Worm (Caenorhabditis elegans) whole organism, early embryonic: ENCODE data around the gene otpl-4.
A peak's percentile ranks its signal among the peaks of the same experiment; 100 is the strongest.

Experiments
- B0310.2 ChIP-seq: sonication (generic microtip); optimal IDR thresholded peaks from 2 replicates; lab custom pipeline; 2016; ENCODE audit warnings: mild to moderate bottlenecking, missing genetic modification characterization, missing compliant biosample characterization
- F13C5.2 ChIP-seq: sonication (generic microtip); optimal IDR thresholded peaks from 2 replicates; lab custom pipeline; 2017; ENCODE audit warnings: mild to moderate bottlenecking, missing genetic modification characterization, inconsistent platforms, missing compliant biosample characterization
- aly-1 ChIP-seq: sonication (generic microtip); optimal IDR thresholded peaks from 2 replicates; lab custom pipeline; 2016; ENCODE audit warnings: missing genetic modification characterization, missing compliant biosample characterization
- ama-1 ChIP-seq: fragments of 150-350 bp; optimal IDR thresholded peaks from 2 replicates; lab custom pipeline; 2014
- ceh-13 ChIP-seq: fragments of 200-800 bp; sonication (Bioruptor generic); optimal IDR thresholded peaks from 2 replicates; lab custom pipeline; 2018; ENCODE audit warnings: mild to moderate bottlenecking, missing genetic modification characterization, missing compliant biosample characterization
- ceh-36 ChIP-seq: sonication (generic microtip); optimal IDR thresholded peaks from 2 replicates; lab custom pipeline; 2016; ENCODE audit warnings: missing genetic modification characterization, inconsistent platforms, missing compliant biosample characterization
- ets-7 ChIP-seq: sonication (generic microtip); optimal IDR thresholded peaks from 2 replicates; lab custom pipeline; 2016; ENCODE audit warnings: missing genotype, missing genetic modification characterization, missing compliant biosample characterization
- flt-1 ChIP-seq: fragments of 200-800 bp; sonication (Bioruptor generic); IDR thresholded peaks from 2 replicates; pipeline ENCODE4 v1.3.6; 2022; ENCODE audit warnings: missing genetic modification characterization, missing compliant biosample characterization
- hmbx-1 ChIP-seq: sonication (generic microtip); optimal IDR thresholded peaks from 2 replicates; lab custom pipeline; 2016; ENCODE audit warnings: mild to moderate bottlenecking, missing genetic modification characterization, missing compliant biosample characterization
- hmg-4 ChIP-seq: fragments of 200-800 bp; sonication (Bioruptor generic); optimal IDR thresholded peaks from 2 replicates; lab custom pipeline; 2018; ENCODE audit warnings: mild to moderate bottlenecking, missing genetic modification characterization, missing compliant biosample characterization
- hnd-1 ChIP-seq: sonication (generic microtip); optimal IDR thresholded peaks from 2 replicates; lab custom pipeline; 2016; ENCODE audit warnings: missing genetic modification characterization, missing compliant biosample characterization
- pes-1 ChIP-seq: fragments of 200-800 bp; sonication (Bioruptor generic); IDR thresholded peaks from 2 replicates; pipeline ENCODE4 v1.3.6; 2022; ENCODE audit warnings: missing genetic modification reagents, missing genetic modification characterization, missing compliant biosample characterization
- scrt-1 ChIP-seq: fragments of 200-800 bp; sonication (Bioruptor generic); IDR thresholded peaks from 2 replicates; pipeline ENCODE4 v1.3.6; 2022; ENCODE audit warnings: missing genetic modification characterization, missing compliant biosample characterization
- sea-1 ChIP-seq: fragments of 200-800 bp; sonication (Bioruptor generic); conservative IDR thresholded peaks from 2 replicates; pipeline ENCODE4 v1.3.6; 2022; ENCODE audit warnings: missing genetic modification characterization, missing compliant biosample characterization
- tbx-11 ChIP-seq: fragments of 200-800 bp; sonication (Bioruptor generic); IDR thresholded peaks from 2 replicates; pipeline ENCODE4 v1.3.6; 2022; ENCODE audit warnings: missing genetic modification characterization, missing compliant biosample characterization
- tbx-37 ChIP-seq: fragments of 200-800 bp; sonication (Bioruptor generic); conservative IDR thresholded peaks from 2 replicates; pipeline ENCODE4 v1.3.6; 2022; ENCODE audit warnings: missing genetic modification reagents, missing genetic modification characterization, missing compliant biosample characterization
- tra-4 ChIP-seq: sonication (generic microtip); optimal IDR thresholded peaks from 2 replicates; lab custom pipeline; 2017; ENCODE audit warnings: missing genetic modification characterization, missing compliant biosample characterization

The otpl-4 gene

DNA sequence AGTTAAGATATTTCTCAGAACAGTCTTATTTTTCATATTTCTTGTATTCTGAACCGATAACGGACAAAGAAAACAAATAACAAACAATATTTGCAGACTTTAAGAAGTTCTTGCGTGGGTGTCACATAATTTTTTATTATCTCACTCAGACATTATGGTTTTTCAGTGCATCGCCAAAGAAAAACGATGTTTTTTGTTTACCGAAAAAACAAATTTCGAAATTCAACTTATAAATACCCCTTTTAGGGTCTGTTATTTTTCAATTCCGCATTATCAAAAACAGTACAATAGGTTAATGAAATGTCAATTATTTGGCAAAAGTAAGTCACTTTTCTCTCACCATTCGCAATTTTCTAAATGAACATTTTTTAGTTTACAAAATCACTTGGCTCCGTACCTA lies at the start of gene otpl-4:
TSS of gene otpl-4 (plus strand) at position 301 of the 400 bp plus-strand sequence.
- TF ChIP-seq hnd-1 (tag; lab: Kevin White, UChicago): no peak
- TF ChIP-seq F13C5.2: no peak
- TF ChIP-seq B0310.2: no peak
- no peak for TF ChIP-seq tbx-37
- no peak for TF ChIP-seq ets-7 (tag; lab: Kevin White, UChicago)
- TF ChIP-seq ama-1 (lab: Kevin White, UChicago): no peak
- no peak for TF ChIP-seq scrt-1 (GFP tag; lab: Robert Waterston, UW)

DNA sequence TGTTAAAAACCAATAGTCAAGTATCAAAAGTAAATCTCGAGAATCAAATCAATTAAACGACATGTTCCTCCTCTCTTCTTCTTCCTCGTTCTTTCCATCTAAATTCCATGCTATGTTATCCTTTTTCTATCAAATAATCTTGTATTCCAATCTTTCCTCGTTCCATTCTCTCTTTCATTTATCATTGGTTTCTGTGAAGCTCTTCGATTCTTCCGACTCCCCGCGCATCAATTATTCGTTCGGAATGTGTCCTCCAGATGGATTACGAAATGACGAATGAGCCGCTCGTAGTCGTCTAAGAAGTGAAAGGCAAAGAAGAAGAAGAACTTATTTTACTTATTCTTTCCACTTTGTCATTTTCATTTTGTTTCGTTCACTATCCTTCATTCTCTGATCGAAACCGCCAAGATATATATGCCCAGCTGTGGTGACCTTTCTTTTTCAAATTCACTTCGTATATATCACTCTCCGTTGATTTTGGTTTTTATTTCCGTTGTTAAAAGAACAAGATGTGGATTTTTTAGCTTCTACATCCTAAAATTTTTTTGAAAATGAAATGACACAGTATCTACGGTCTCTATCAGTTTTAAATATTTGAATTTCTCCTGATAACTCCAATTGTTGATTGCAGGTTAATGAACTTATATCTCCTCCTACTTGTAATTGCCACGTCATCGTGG lies 42.7 kb upstream of the otpl-4 start, which contains the start of gene pxn-1:
TSS of gene pxn-1 (plus strand) at position 630 of the 680 bp plus-strand sequence.
- TF ChIP-seq aly-1 (tag; lab: Kevin White, UChicago) (no peak), tra-4 (tag; lab: Kevin White, UChicago) (no peak), ets-7 (tag; lab: Kevin White, UChicago) (no peak), hmbx-1 (no peak), tbx-37 (no peak), sea-1 (GFP tag; lab: Robert Waterston, UW) (no peak), ceh-36 (tag; lab: Kevin White, UChicago) (no peak), scrt-1 (GFP tag; lab: Robert Waterston, UW) (no peak), hmg-4 (GFP tag; lab: Kevin White, UChicago) (no peak), pes-1 (GFP tag; lab: Robert Waterston, UW) (no peak), B0310.2 (no peak), ceh-13 (GFP tag; lab: Kevin White, UChicago) (no peak), tbx-11 (no peak), F13C5.2 (no peak), flt-1 (no peak), hnd-1 (tag; lab: Kevin White, UChicago) (no peak), ama-1 (lab: Kevin White, UChicago) (no peak)

DNA sequence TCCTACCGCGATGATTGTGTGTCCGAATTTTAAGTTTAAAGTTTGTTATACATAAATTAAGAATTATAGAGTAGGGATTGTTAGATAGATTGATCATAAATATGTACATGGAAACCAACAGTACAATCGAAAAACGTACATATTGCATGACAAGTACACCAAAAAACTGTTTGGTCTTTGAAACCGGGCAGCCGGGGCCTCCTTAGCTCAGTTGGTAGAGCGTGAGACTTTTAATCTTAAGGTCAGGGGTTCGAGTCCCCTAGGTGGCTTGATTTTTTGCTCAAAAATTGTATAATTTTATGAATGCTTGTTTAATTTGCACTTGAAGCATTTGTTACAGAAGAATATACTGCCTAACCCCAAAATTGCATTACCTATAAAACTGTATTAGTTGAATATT lies 42.0 kb upstream of the otpl-4 start:
- TF ChIP-seq flt-1: no peak
- no peak for TF ChIP-seq ama-1 (lab: Kevin White, UChicago)
- TF ChIP-seq ets-7 (tag; lab: Kevin White, UChicago): no peak
- TF ChIP-seq ceh-36 (tag; lab: Kevin White, UChicago): no peak
- no peak for TF ChIP-seq hnd-1 (tag; lab: Kevin White, UChicago)
- no peak for TF ChIP-seq B0310.2
- no peak for TF ChIP-seq pes-1 (GFP tag; lab: Robert Waterston, UW)
- no peak for TF ChIP-seq hmg-4 (GFP tag; lab: Kevin White, UChicago)
- no peak for TF ChIP-seq tra-4 (tag; lab: Kevin White, UChicago)
- TF ChIP-seq hmbx-1: no peak
- no peak for TF ChIP-seq tbx-11
- TF ChIP-seq ceh-13 (GFP tag; lab: Kevin White, UChicago): no peak
- TF ChIP-seq aly-1 (tag; lab: Kevin White, UChicago): no peak
- TF ChIP-seq F13C5.2: no peak
- TF ChIP-seq tbx-37: no peak
- no peak for TF ChIP-seq scrt-1 (GFP tag; lab: Robert Waterston, UW)
- no peak for TF ChIP-seq sea-1 (GFP tag; lab: Robert Waterston, UW)

DNA sequence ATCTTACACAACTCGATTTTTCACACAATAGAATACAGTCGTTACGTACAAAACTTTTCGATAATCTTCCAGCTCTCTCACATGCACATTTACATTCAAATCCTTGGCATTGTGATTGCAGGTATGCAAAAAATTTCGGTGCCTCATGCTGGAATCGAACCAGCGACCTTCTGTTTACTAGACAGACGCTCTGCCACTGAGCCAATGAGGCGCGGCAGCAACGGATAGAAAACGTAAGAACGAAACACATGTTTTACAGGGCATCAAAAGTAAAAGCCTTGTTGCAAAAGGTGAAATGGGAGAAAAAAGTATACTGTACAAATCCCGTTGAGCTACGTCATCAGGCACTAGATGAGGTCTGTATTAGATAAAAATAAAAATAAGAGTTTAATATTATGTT lies 41.2 kb upstream of the otpl-4 start:
- TF ChIP-seq hmbx-1: no peak
- peak; percentile 57; the same call in 1 of the 2 replicates for TF ChIP-seq pes-1 (GFP tag; lab: Robert Waterston, UW)
- TF ChIP-seq tbx-11: no peak

DNA sequence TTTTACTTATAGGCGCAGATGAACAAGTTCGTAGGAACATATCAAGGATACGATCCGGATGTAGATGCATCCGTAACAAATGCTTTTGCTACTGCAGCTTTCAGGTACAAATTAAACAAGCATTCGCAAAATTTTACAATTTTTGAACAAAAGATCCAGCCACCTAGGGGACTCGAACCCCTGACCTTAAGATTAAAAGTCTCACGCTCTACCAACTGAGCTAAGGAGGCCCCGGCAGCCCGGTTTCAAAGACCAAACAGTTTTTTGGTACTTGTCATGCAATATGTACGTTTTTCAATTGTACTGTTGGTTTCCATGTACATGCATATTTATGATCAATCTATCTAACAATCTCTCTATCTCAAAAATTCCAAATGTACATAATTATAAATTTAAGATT lies 37.7 kb upstream of the otpl-4 start:
- TF ChIP-seq tbx-11: no peak
- TF ChIP-seq ets-7 (tag; lab: Kevin White, UChicago): no peak
- TF ChIP-seq B0310.2: no peak
- no peak for TF ChIP-seq hnd-1 (tag; lab: Kevin White, UChicago)
- TF ChIP-seq aly-1 (tag; lab: Kevin White, UChicago): no peak
- TF ChIP-seq ceh-13 (GFP tag; lab: Kevin White, UChicago): no peak
- TF ChIP-seq pes-1 (GFP tag; lab: Robert Waterston, UW): no peak
- no peak for TF ChIP-seq scrt-1 (GFP tag; lab: Robert Waterston, UW)
- no peak for TF ChIP-seq F13C5.2
- TF ChIP-seq sea-1 (GFP tag; lab: Robert Waterston, UW): no peak
- no peak for TF ChIP-seq hmg-4 (GFP tag; lab: Kevin White, UChicago)
- no peak for TF ChIP-seq tbx-37
- TF ChIP-seq flt-1: no peak
- no peak for TF ChIP-seq hmbx-1
- TF ChIP-seq ceh-36 (tag; lab: Kevin White, UChicago): no peak
- no peak for TF ChIP-seq ama-1 (lab: Kevin White, UChicago)
- no peak for TF ChIP-seq tra-4 (tag; lab: Kevin White, UChicago)

DNA sequence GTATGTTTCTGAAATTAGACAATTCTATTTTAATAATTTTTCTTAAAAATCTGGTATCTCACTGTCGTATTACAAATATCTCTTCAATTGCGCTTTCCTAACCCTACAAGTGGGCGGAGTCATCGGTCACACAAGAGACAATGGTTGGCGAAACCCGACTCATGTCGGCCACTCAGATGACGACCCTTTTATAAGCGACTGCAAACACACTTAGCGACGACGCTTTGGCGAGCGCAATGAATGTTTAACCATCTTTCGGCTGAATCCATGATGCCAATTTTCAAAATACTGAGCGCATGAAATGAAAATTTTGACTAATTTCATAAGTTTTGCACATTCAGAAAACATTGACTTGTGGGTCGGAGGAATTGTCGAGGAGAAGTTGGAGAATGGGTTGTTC lies 36.8 kb upstream of the otpl-4 start:
- TF ChIP-seq scrt-1 (GFP tag; lab: Robert Waterston, UW) (peak; percentile 99), tbx-11 (peak; percentile 99), ceh-36 (tag; lab: Kevin White, UChicago) (peak; percentile 98), tbx-37 (peak; percentile 99), hmbx-1 (peak; percentile 93), aly-1 (tag; lab: Kevin White, UChicago) (peak; percentile 98), flt-1 (peak; percentile 99), pes-1 (GFP tag; lab: Robert Waterston, UW) (peak; percentile 99), hmg-4 (GFP tag; lab: Kevin White, UChicago) (peak; percentile 100), tra-4 (tag; lab: Kevin White, UChicago) (peak; percentile 96), ceh-13 (GFP tag; lab: Kevin White, UChicago) (peak; percentile 98), ama-1 (lab: Kevin White, UChicago) (no peak), B0310.2 (peak; percentile 98), F13C5.2 (peak; percentile 99), sea-1 (GFP tag; lab: Robert Waterston, UW) (peak; percentile 100), hnd-1 (tag; lab: Kevin White, UChicago) (peak; percentile 97), ets-7 (tag; lab: Kevin White, UChicago) (peak; percentile 96)

DNA sequence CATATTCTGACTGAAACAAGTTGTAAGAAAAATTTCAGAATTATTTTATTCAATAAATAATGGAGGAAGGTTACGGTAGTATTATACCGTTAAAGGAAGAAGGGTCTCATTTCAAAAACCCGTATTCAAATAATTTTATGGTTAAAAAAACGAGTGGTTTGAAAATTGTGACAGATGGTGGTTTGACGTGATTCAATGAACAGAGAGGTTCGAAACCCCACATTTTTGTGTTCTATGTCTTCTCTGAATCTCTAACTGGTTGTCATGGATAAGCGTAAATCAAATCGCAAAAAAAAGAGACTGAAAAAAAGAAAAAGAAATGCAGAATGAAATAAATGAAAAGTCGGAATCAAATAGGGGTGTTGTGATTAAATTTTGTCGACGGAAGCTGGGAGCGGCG lies 29.8 kb upstream of the otpl-4 start, which contains the start of gene ZK994.6:
TSS of gene ZK994.6 (minus strand) at position 101 of the 400 bp plus-strand sequence.
- TF ChIP-seq tbx-37: no peak
- TF ChIP-seq hmbx-1: no peak
- no peak for TF ChIP-seq pes-1 (GFP tag; lab: Robert Waterston, UW)
- no peak for TF ChIP-seq sea-1 (GFP tag; lab: Robert Waterston, UW)
- no peak for TF ChIP-seq hnd-1 (tag; lab: Kevin White, UChicago)
